Fruit fly (Drosophila melanogaster) whole organism, pupa: ENCODE measurements around the gene Gr28a.

ENCODE experiments used
- CG10348 ChIP-seq: fragments of 200-800 bp; sonication (Bioruptor generic); IDR thresholded peaks from 2 replicates; pipeline ENCODE4 v1.3.6; 2022; ENCODE audit warnings: missing biosample characterization, missing genetic modification characterization
- CG12605 ChIP-seq: fragments of 200-800 bp; sonication (Bioruptor generic); IDR thresholded peaks from 2 replicates; pipeline ENCODE4 v1.3.6; 2022; ENCODE audit warnings: missing biosample characterization, missing genetic modification characterization
- CG13204 ChIP-seq: fragments of 200-800 bp; sonication (Bioruptor generic); optimal IDR thresholded peaks from 2 replicates; lab custom pipeline; 2018; ENCODE audit warnings: missing biosample characterization, mild to moderate bottlenecking, missing genetic modification characterization, moderate library complexity
- CG14655 ChIP-seq: fragments of 200-800 bp; sonication (Bioruptor generic); optimal IDR thresholded peaks from 3 replicates; lab custom pipeline; 2017; ENCODE audit warnings: mild to moderate bottlenecking, missing biosample characterization, missing genetic modification reagents, missing genetic modification characterization
- CG15710 ChIP-seq: fragments of 200-800 bp; sonication (Bioruptor generic); optimal IDR thresholded peaks from 2 replicates; lab custom pipeline; 2018; ENCODE audit warnings: missing biosample characterization, mild to moderate bottlenecking, missing genetic modification characterization, moderate library complexity
- CG17806 ChIP-seq: fragments of 200-800 bp; sonication (Bioruptor generic); optimal IDR thresholded peaks from 2 replicates; lab custom pipeline; 2018; ENCODE audit warnings: missing biosample characterization, mild to moderate bottlenecking, missing genetic modification characterization, moderate library complexity
- CG32121 ChIP-seq: fragments of 200-800 bp; sonication (Bioruptor generic); IDR thresholded peaks from 2 replicates; pipeline ENCODE4 v1.3.6; 2022; ENCODE audit warnings: missing biosample characterization, missing genetic modification characterization
- CG34367 ChIP-seq: fragments of 200-800 bp; sonication (Bioruptor generic); optimal IDR thresholded peaks from 2 replicates; lab custom pipeline; 2018; ENCODE audit warnings: missing biosample characterization, mild to moderate bottlenecking, missing genetic modification characterization
- CG4496 ChIP-seq: fragments of 200-800 bp; sonication (Bioruptor generic); IDR thresholded peaks from 3 replicates; pipeline ENCODE4 v1.3.6; 2022; ENCODE audit warnings: missing biosample characterization, missing genetic modification characterization
- CG8159 ChIP-seq: fragments of 200-800 bp; sonication (Bioruptor generic); optimal IDR thresholded peaks from 3 replicates; lab custom pipeline; 2018; ENCODE audit warnings: missing biosample characterization, mild to moderate bottlenecking, missing genetic modification characterization, moderate library complexity
- CG8301 ChIP-seq: fragments of 200-800 bp; sonication (Bioruptor generic); optimal IDR thresholded peaks from 2 replicates; lab custom pipeline; 2018; ENCODE audit warnings: missing biosample characterization, mild to moderate bottlenecking, missing genetic modification characterization
- CG9948 ChIP-seq: fragments of 200-800 bp; sonication (Bioruptor generic); optimal IDR thresholded peaks from 2 replicates; lab custom pipeline; 2018; ENCODE audit warnings: missing biosample characterization, mild to moderate bottlenecking, missing genetic modification characterization, moderate library complexity
- D1 ChIP-seq: fragments of 200-800 bp; sonication (Bioruptor generic); optimal IDR thresholded peaks from 2 replicates; lab custom pipeline; 2018; ENCODE audit warnings: missing biosample characterization, mild to moderate bottlenecking, missing genetic modification characterization, moderate library complexity
- EcR ChIP-seq: fragments of 200-800 bp; sonication (Bioruptor generic); optimal IDR thresholded peaks from 3 replicates; lab custom pipeline; 2019; ENCODE audit warnings: missing biosample characterization, missing genetic modification characterization, mild to moderate bottlenecking, moderate library complexity, missing genetic modification reagents
- Ets98B ChIP-seq: fragments of 200-800 bp; sonication (Bioruptor generic); IDR thresholded peaks from 2 replicates; pipeline ENCODE4 v1.3.6; 2022; ENCODE audit warnings: missing biosample characterization, missing genetic modification characterization
- Pif1B ChIP-seq: fragments of 200-800 bp; sonication (Bioruptor generic); optimal IDR thresholded peaks from 3 replicates; lab custom pipeline; 2016; ENCODE audit warnings: missing biosample characterization, missing genetic modification characterization
- fd96Ca ChIP-seq: fragments of 200-800 bp; sonication (Bioruptor generic); IDR thresholded peaks from 3 replicates; pipeline ENCODE4 v1.3.6; 2022; ENCODE audit warnings: missing biosample characterization, missing genetic modification characterization
- gl ChIP-seq: fragments of 200-800 bp; sonication (Bioruptor generic); optimal IDR thresholded peaks from 2 replicates; lab custom pipeline; 2018; ENCODE audit warnings: missing biosample characterization, mild to moderate bottlenecking, missing genetic modification characterization
- rn ChIP-seq: fragments of 200-800 bp; sonication (Bioruptor generic); IDR thresholded peaks from 2 replicates; pipeline ENCODE4 v1.3.6; 2022; ENCODE audit warnings: missing biosample characterization, missing genetic modification characterization

Gr28a gene

dm6 chr2L:7433337-7433956 lies 20.6 kb downstream of the Gr28a start, which contains the start of gene CG5958:
Gene CG5958, minus strand, starts transcription at chr2L:7433516.
- TF ChIP-seq EcR (GFP tag; lab: Kevin White, UChicago) (peak; percentile 43), Pif1B (GFP tag; lab: Kevin White, UChicago) (no peak)

dm6 chr2L:7431861-7432601 lies 22.0 kb downstream of the Gr28a start:
- TF ChIP-seq CG14655 (no peak), EcR (GFP tag; lab: Kevin White, UChicago) (peak; percentile 53)

- no peak for TF ChIP-seq CG8159 (tag; lab: Kevin White, UChicago)
- TF ChIP-seq Ets98B = no peak
- TF ChIP-seq CG15710 (tag; lab: Kevin White, UChicago) = no peak
- TF ChIP-seq CG12605 (GFP tag; lab: Robert Waterston, UW) = no peak
- no peak for TF ChIP-seq CG34367 (tag; lab: Kevin White, UChicago)
- no peak for TF ChIP-seq Pif1B (GFP tag; lab: Kevin White, UChicago)
- no peak for TF ChIP-seq D1 (tag; lab: Kevin White, UChicago)
- TF ChIP-seq EcR (GFP tag; lab: Kevin White, UChicago) = no peak
- TF ChIP-seq gl (tag; lab: Kevin White, UChicago) = no peak
- no peak for TF ChIP-seq CG32121
- TF ChIP-seq CG9948 = no peak
- no peak for TF ChIP-seq CG10348
- TF ChIP-seq CG8301 (tag; lab: Kevin White, UChicago) = no peak
- TF ChIP-seq fd96Ca (GFP tag; lab: Robert Waterston, UW) = no peak
- no peak for TF ChIP-seq CG13204 (GFP tag; lab: Kevin White, UChicago)
These were observed 23.7 kb downstream of the Gr28a start for dm6 chr2L:7430313-7430712.

dm6 chr2L:7427786-7428137 lies 26.2 kb downstream of the Gr28a start:
- TF ChIP-seq CG8159 (tag; lab: Kevin White, UChicago) (no peak), CG17806 (tag; lab: Kevin White, UChicago) (no peak), rn (GFP tag; lab: Robert Waterston, UW) (no peak), CG10348 (no peak), D1 (tag; lab: Kevin White, UChicago) (no peak), CG32121 (no peak), CG15710 (tag; lab: Kevin White, UChicago) (no peak), CG14655 (no peak), CG4496 (GFP tag; lab: Robert Waterston, UW) (no peak)

- TF ChIP-seq EcR (GFP tag; lab: Kevin White, UChicago) = peak; percentile 17
- TF ChIP-seq rn (GFP tag; lab: Robert Waterston, UW) = no peak
These were observed 26.8 kb downstream of the Gr28a start for dm6 chr2L:7427067-7427785.

dm6 chr2L:7426326-7427066 lies 27.5 kb downstream of the Gr28a start, which contains the start of gene muc:
Gene muc, plus strand, starts transcription at chr2L:7426866.
- TF ChIP-seq CG9948 = no peak
- TF ChIP-seq CG15710 (tag; lab: Kevin White, UChicago) = peak; percentile 2
- peak; percentile 30 for TF ChIP-seq CG8159 (tag; lab: Kevin White, UChicago)
- TF ChIP-seq CG14655 = peak; percentile 21
- TF ChIP-seq CG8301 (tag; lab: Kevin White, UChicago) = peak; percentile 4
- TF ChIP-seq D1 (tag; lab: Kevin White, UChicago) = no peak
- TF ChIP-seq CG12605 (GFP tag; lab: Robert Waterston, UW) = peak; percentile 18; the same call in 1 of the 2 replicates
- peak; percentile 18 for TF ChIP-seq CG17806 (tag; lab: Kevin White, UChicago)
- TF ChIP-seq Ets98B = 0 out of 2 replicates have a peak, but pooled peaks have one; percentile 21
- TF ChIP-seq, all 21 proteins: peak for 7

dm6 chr2L:7425690-7426056 lies 28.3 kb downstream of the Gr28a start:
- TF ChIP-seq CG9948 (no peak), EcR (GFP tag; lab: Kevin White, UChicago) (peak; percentile 19)
